Fruit fly (Drosophila melanogaster): Measurements from ENCODE around the gene Fit1.

The Fit1 gene

DNA sequence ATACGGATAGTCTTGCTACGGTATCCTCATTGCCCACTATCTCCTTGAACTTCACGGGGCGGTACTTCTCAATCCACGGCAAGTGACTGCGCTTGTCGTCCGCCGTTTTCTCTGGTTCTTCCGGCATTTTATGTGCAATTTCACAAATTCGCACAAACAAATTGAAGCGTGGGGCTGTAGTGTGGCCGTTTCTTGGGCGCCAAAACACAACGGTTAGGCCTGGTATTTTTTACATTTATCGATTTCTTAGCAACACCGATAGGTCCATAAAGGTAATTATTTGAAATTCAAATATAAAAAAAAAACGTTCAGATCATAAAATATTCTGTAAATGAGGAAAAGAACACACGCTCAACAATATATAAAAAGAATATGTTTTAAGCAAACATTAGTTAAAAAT, 32.5 kb downstream of the Fit1 start, which contains the start of gene RfC4:
RfC4 (minus strand) TSS at position 182 of the 400 bp plus-strand sequence.
- no peak for TF ChIP-seq CG17801 (GFP tag; optimal IDR thresholded peaks at IDR 0.05; ENCODE audit: partially characterized antibody)

dm6 chr3L:4138804-4139521, 35.6 kb downstream of the Fit1 start, which contains the start of the genes Rop and Ras64B:
Gene Rop, minus strand, starts transcription at chr3L:4138996.
Gene Ras64B, plus strand, starts transcription at chr3L:4139076.
- TF ChIP-seq CG17801 (GFP tag; optimal IDR thresholded peaks at IDR 0.05; ENCODE audit: partially characterized antibody): peak; percentile 64

- TF ChIP-seq CG17801 (GFP tag; optimal IDR thresholded peaks at IDR 0.05; ENCODE audit: partially characterized antibody): no peak
Observed at dm6 chr3L:4141167-4141566, 37.8 kb downstream of the Fit1 start, which contains the start of gene Akh. Gene Akh, plus strand, starts transcription at chr3L:4141467.

DNA sequence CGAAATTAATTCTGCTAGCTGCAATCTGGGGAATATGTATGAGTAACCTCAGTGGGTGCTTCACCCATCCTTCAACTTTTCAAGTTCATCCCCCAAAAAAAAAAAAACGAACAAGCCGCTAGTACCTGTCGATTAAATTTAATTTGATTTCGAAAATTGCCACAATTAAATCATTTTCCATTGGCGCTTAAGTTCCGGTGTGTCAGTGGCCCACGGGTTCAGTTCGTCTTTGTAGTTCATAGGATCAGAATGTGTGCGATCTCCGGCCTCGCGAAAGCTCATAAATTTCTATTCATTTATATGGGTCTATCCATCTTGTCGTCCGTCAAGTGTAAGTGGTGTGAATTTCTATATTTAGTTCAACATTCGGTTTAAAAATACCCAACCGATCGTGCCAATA, 38.7 kb downstream of the Fit1 start, which contains the start of gene CG32260:
CG32260 (plus strand) TSS at position 301 of the 400 bp plus-strand sequence.
- TF ChIP-seq CG17801 (GFP tag; optimal IDR thresholded peaks at IDR 0.05; ENCODE audit: partially characterized antibody): no peak

DNA sequence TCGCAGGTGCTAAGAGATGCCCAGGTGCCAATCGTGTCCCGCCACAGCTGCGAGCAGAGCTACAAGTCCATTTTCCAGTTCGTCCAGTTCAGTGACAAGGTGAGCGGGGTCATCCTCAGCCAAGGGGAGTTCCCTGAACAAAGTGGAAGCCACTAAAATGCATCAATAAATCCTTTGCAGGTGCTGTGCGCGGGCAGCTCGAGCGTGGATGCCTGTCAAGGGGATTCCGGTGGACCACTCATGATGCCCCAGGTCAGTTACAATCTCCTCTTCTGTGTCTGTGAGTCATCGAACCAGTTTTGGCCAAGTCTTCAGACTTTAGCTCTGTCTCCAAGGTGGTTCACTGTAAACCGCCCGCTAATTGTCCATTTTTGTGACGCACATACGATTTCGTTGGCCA, 41.9 kb downstream of the Fit1 start:
- no peak for TF ChIP-seq CG17801 (GFP tag; optimal IDR thresholded peaks at IDR 0.05; ENCODE audit: partially characterized antibody)

- no peak for TF ChIP-seq CG17801 (GFP tag; optimal IDR thresholded peaks at IDR 0.05; ENCODE audit: partially characterized antibody)
Observed at dm6 chr3L:4148406-4148975, 45.1 kb downstream of the Fit1 start, which contains the start of gene CG1299. Gene CG1299, plus strand, starts transcription at chr3L:4148696.
